Fruit fly (Drosophila melanogaster): Measurements from ENCODE around the gene CG2772.

- TF ChIP-seq CG8478 (optimal IDR thresholded peaks at IDR 0.05) (no peak), CTCF (optimal IDR thresholded peaks at IDR 0.05) (no peak)
Measured at dm6 chr2L:3482712-3483111, 36.9 kb downstream of the CG2772 start.

All from S2 (cell line).